Fruit fly (Drosophila melanogaster) Kc167 (cell line): ENCODE measurements around the gene CG32536.

Experiments used
- Myc ChIP-seq: fragments of >200 bp; optimal IDR thresholded peaks from 2 replicates; lab custom pipeline; 2017; ENCODE audit warnings: missing external identifiers
- Sin3A ChIP-seq: fragments of >200 bp; optimal IDR thresholded peaks from 2 replicates; lab custom pipeline; 2018; ENCODE audit warnings: missing external identifiers
- h ChIP-seq: fragments of >200 bp; optimal IDR thresholded peaks from 3 replicates; lab custom pipeline; 2018; ENCODE audit warnings: missing external identifiers
- insv ChIP-seq: fragments of >200 bp; optimal IDR thresholded peaks from 3 replicates; lab custom pipeline; 2018; ENCODE audit warnings: missing external identifiers
- psq ChIP-seq: fragments of >200 bp; optimal IDR thresholded peaks from 2 replicates; lab custom pipeline; 2017; ENCODE audit warnings: missing external identifiers
- ttk ChIP-seq: sonication (Bioruptor generic); optimal IDR thresholded peaks from 2 replicates; lab custom pipeline; 2017; ENCODE audit warnings: missing external identifiers

Gene CG32536

dm6 chrX:19247200-19248052 is 29.3 kb downstream of the CG32536 start, which contains the start of gene CG7992:
TSS of gene CG7992 (minus strand) at chrX:19247250.
- TF ChIP-seq psq (lab: Kevin White, UChicago) (no peak), insv (lab: Kevin White, UChicago) (no peak), Sin3A (no peak), h (lab: Kevin White, UChicago) (no peak), Myc (no peak), ttk (no peak)

- TF ChIP-seq psq (lab: Kevin White, UChicago), result no peak
- no peak for TF ChIP-seq Myc
- no peak for TF ChIP-seq Sin3A
- TF ChIP-seq ttk, result no peak
- no peak for TF ChIP-seq insv (lab: Kevin White, UChicago)
- TF ChIP-seq h (lab: Kevin White, UChicago), result no peak
Observed at dm6 chrX:19243379-19243834, 33.3 kb downstream of the CG32536 start, which contains the start of gene CG7889. TSS of gene CG7889 (plus strand) at chrX:19243631.

dm6 chrX:19241790-19242373 is 34.8 kb downstream of the CG32536 start, which contains the start of gene CG14196:
TSS of gene CG14196 (minus strand) at chrX:19241840.
- TF ChIP-seq psq (lab: Kevin White, UChicago) (no peak), Sin3A (no peak), ttk (no peak), insv (lab: Kevin White, UChicago) (no peak), Myc (no peak), h (lab: Kevin White, UChicago) (no peak)

- TF ChIP-seq Myc (no peak), h (lab: Kevin White, UChicago) (no peak)
Observed at dm6 chrX:19240230-19240839, 36.4 kb downstream of the CG32536 start.

dm6 chrX:19239365-19239764 is 37.3 kb downstream of the CG32536 start:
- no peak for TF ChIP-seq insv (lab: Kevin White, UChicago)
- no peak for TF ChIP-seq psq (lab: Kevin White, UChicago)
- no peak for TF ChIP-seq ttk
- no peak for TF ChIP-seq h (lab: Kevin White, UChicago)
- no peak for TF ChIP-seq Sin3A
- no peak for TF ChIP-seq Myc

- TF ChIP-seq insv (lab: Kevin White, UChicago), result no peak
- TF ChIP-seq Myc, result no peak
- no peak for TF ChIP-seq ttk
- TF ChIP-seq psq (lab: Kevin White, UChicago), result no peak
- TF ChIP-seq Sin3A, result no peak
- TF ChIP-seq h (lab: Kevin White, UChicago), result no peak
Observed at dm6 chrX:19238613-19239012, 38.1 kb downstream of the CG32536 start.

- TF ChIP-seq psq (lab: Kevin White, UChicago), result no peak
- no peak for TF ChIP-seq h (lab: Kevin White, UChicago)
- TF ChIP-seq Sin3A, result no peak
- no peak for TF ChIP-seq Myc
- TF ChIP-seq ttk, result no peak
- TF ChIP-seq insv (lab: Kevin White, UChicago), result no peak
Observed at dm6 chrX:19229855-19230433, 46.8 kb downstream of the CG32536 start.

- no peak for TF ChIP-seq h (lab: Kevin White, UChicago)
- TF ChIP-seq ttk, result no peak
- TF ChIP-seq psq (lab: Kevin White, UChicago), result no peak
- no peak for TF ChIP-seq Myc
- TF ChIP-seq insv (lab: Kevin White, UChicago), result no peak
- TF ChIP-seq Sin3A, result no peak
Observed at dm6 chrX:19225304-19225640, 51.4 kb downstream of the CG32536 start.
